Worm (Caenorhabditis elegans): Measurements from ENCODE around the gene pptr-1.
A peak's percentile ranks its signal among the peaks of the same experiment; 100 is the strongest.

DNA sequence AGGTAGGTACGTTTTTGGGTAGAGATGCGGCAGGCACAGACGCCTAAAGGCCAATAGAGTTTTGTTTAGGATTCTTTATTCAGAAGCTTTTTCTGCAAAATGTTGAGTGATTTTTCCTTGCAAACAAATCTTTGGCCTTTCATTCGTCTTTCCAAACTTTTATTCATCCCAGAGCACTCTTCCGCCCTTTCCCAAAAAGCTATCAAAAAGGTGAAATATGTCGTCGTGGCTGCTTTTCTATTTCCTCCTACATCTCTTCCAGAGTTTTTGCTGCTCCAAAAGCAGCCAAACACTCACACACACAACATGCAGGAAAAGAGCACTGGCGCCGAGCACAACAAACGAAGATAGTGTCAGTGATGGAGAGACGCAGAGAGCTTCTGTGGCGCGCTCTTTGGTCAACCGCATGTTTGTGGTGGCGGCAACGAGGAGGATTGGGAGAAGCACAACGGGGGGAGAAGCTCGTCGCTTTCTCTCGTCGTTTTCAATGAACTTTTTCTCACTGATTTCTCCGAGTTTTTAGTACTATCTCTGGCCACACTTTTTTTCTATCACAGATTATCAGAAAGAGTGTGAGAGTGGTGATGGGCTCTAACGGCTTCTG is 6.4 kb upstream of the pptr-1 start:
- no peak for TF ChIP-seq R02D3.7 (tag; optimal IDR thresholded peaks at IDR 0.05)
- peak; percentile 55 for TF ChIP-seq lin-39 (tag; optimal IDR thresholded peaks at IDR 0.05)
- TF ChIP-seq nhr-28 (tag; optimal IDR thresholded peaks at IDR 0.05), result no peak
- TF ChIP-seq mdl-1 (tag; optimal IDR thresholded peaks at IDR 0.05), result no peak
- TF ChIP-seq skn-1 (tag; optimal IDR thresholded peaks at IDR 0.05), result no peak
- no peak for TF ChIP-seq ZK546.5 (tag; optimal IDR thresholded peaks at IDR 0.05)
- TF ChIP-seq fos-1 (tag; optimal IDR thresholded peaks at IDR 0.05), result no peak
- TF ChIP-seq egl-27 (tag; optimal IDR thresholded peaks at IDR 0.05), result no peak
- no peak for TF ChIP-seq aly-2 (tag; optimal IDR thresholded peaks at IDR 0.05)
- TF ChIP-seq pqm-1 (tag; optimal IDR thresholded peaks at IDR 0.05), result peak; percentile 38

Measured in whole organism, L3 larva.